Worm (Caenorhabditis elegans): Measurements from ENCODE around the gene far-1.

- no peak for TF ChIP-seq ztf-4 (tag; optimal IDR thresholded peaks at IDR 0.05)
- TF ChIP-seq egl-5 (tag; optimal IDR thresholded peaks at IDR 0.05): no peak
- no peak for TF ChIP-seq aly-2 (tag; optimal IDR thresholded peaks at IDR 0.05)
- no peak for TF ChIP-seq zag-1 (tag; optimal IDR thresholded peaks at IDR 0.05)
- TF ChIP-seq lsy-12 (tag; optimal IDR thresholded peaks at IDR 0.05): no peak
- no peak for TF ChIP-seq snpc-4 (tag; optimal IDR thresholded peaks at IDR 0.05)
- no peak for TF ChIP-seq nhr-77 (tag; optimal IDR thresholded peaks at IDR 0.05)
- TF ChIP-seq ceh-82 (tag; optimal IDR thresholded peaks at IDR 0.05): no peak
- no peak for TF ChIP-seq jun-1 (tag; optimal IDR thresholded peaks at IDR 0.05)
- TF ChIP-seq elt-3 (tag; optimal IDR thresholded peaks at IDR 0.05): no peak
- TF ChIP-seq R02D3.7 (tag; optimal IDR thresholded peaks at IDR 0.05): no peak
- no peak for TF ChIP-seq ztf-11 (tag; optimal IDR thresholded peaks at IDR 0.05)
These were observed 24.7 kb upstream of the far-1 start for ce11 chrIII:9105653-9106052.
